Fruit fly (Drosophila melanogaster): Measurements from ENCODE around the gene CG11537.

CG11537 gene

dm6 chr3L:3192333-3192894, 49.2 kb upstream of the CG11537 start, which contains the start of gene CG14965 (continued):
- TF ChIP-seq dimm (GFP tag; IDR thresholded peaks at IDR 0.05) (no peak), Ada2b (GFP tag; IDR thresholded peaks at IDR 0.05) (no peak), Hsf (GFP tag; optimal IDR thresholded peaks at IDR 0.05) (no peak), Sry-δ (GFP tag; optimal IDR thresholded peaks at IDR 0.05) (peak; percentile 95), lola (GFP tag; optimal IDR thresholded peaks at IDR 0.05) (no peak), phol (tag; optimal IDR thresholded peaks at IDR 0.05) (no peak), CG14710 (tag; optimal IDR thresholded peaks at IDR 0.05) (no peak), CG12744 (GFP tag; optimal IDR thresholded peaks at IDR 0.05) (no peak), CG15514 (GFP tag; optimal IDR thresholded peaks at IDR 0.05) (peak; percentile 99), CG11085 (GFP tag; IDR thresholded peaks at IDR 0.05) (no peak), MBD-R2 (GFP tag; IDR thresholded peaks at IDR 0.05) (peak; percentile 62), CG4424 (GFP tag; optimal IDR thresholded peaks at IDR 0.05) (no peak), eve (GFP tag; optimal IDR thresholded peaks at IDR 0.05) (no peak), CG2199 (GFP tag; IDR thresholded peaks at IDR 0.05) (no peak), CG13894 (tag; optimal IDR thresholded peaks at IDR 0.05) (no peak), bowl (GFP tag; IDR thresholded peaks at IDR 0.05) (no peak), Dref (GFP tag; IDR thresholded peaks at IDR 0.05) (peak; percentile 84), ewg (GFP tag; optimal IDR thresholded peaks at IDR 0.05) (no peak), CG11560 (tag; IDR thresholded peaks at IDR 0.05) (no peak), Bgb (GFP tag; IDR thresholded peaks at IDR 0.05; ENCODE audit: partially characterized antibody) (peak; percentile 89), ftz-f1 (GFP tag; optimal IDR thresholded peaks at IDR 0.05) (no peak), CG12391 (tag; optimal IDR thresholded peaks at IDR 0.05) (no peak), sna (GFP tag; IDR thresholded peaks at IDR 0.05; ENCODE audit: partially characterized antibody) (peak; percentile 95), Ptx1 (GFP tag; IDR thresholded peaks at IDR 0.05) (no peak), mld (GFP tag; IDR thresholded peaks at IDR 0.05; ENCODE audit: partially characterized antibody) (peak; percentile 75; the same call in 2 of the 3 replicates), Jarid2 (GFP tag; optimal IDR thresholded peaks at IDR 0.05) (no peak), CG34224 (GFP tag; IDR thresholded peaks at IDR 0.05; ENCODE audit: partially characterized antibody) (peak; percentile 84), CG7928 (GFP tag; optimal IDR thresholded peaks at IDR 0.05) (no peak), CG2120 (GFP tag; optimal IDR thresholded peaks at IDR 0.05) (no peak), odd (GFP tag; optimal IDR thresholded peaks at IDR 0.05) (no peak), CG3065 (GFP tag; optimal IDR thresholded peaks at IDR 0.05) (no peak), Meics (GFP tag; optimal IDR thresholded peaks at IDR 0.05) (no peak), CG18619 (GFP tag; optimal IDR thresholded peaks at IDR 0.05) (no peak), dati (GFP tag; IDR thresholded peaks at IDR 0.05) (no peak), CG2116 (GFP tag; optimal IDR thresholded peaks at IDR 0.05) (peak; percentile 80), Blimp-1 (GFP tag; optimal IDR thresholded peaks at IDR 0.05) (no peak), CG3838 (GFP tag; optimal IDR thresholded peaks at IDR 0.05) (no peak), chm (GFP tag; IDR thresholded peaks at IDR 0.05) (no peak), CG7271 (tag; optimal IDR thresholded peaks at IDR 0.05) (no peak), peb (GFP tag; IDR thresholded peaks at IDR 0.05) (no peak), CG4854 (GFP tag; optimal IDR thresholded peaks at IDR 0.05) (no peak), Opbp (GFP tag; IDR thresholded peaks at IDR 0.05; ENCODE audit: partially characterized antibody) (peak; percentile 82; the same call in 2 of the 3 replicates), CG2202 (tag; optimal IDR thresholded peaks at IDR 0.05) (no peak), wdn (GFP tag; IDR thresholded peaks at IDR 0.05) (no peak), Hmr (GFP tag; optimal IDR thresholded peaks at IDR 0.05) (no peak), CG14860 (GFP tag; IDR thresholded peaks at IDR 0.05; ENCODE audit: partially characterized antibody) (peak; percentile 87), CG6272 (GFP tag; IDR thresholded peaks at IDR 0.05) (peak; percentile 30; the same call in 1 of the 2 replicates), Scr (GFP tag; IDR thresholded peaks at IDR 0.05; ENCODE audit: partially characterized antibody) (peak; percentile 94), Hr39 (optimal IDR thresholded peaks at IDR 0.05) (no peak), emc (GFP tag; optimal IDR thresholded peaks at IDR 0.05) (no peak)

Measured in whole organism, embryonic.